Worm (Caenorhabditis elegans) whole organism, mixed stage, embryonic: Measurements from ENCODE around the gene ZK971.1.

Experiments
- M03D4.4 ChIP-seq: sonication (generic microtip); optimal IDR thresholded peaks from 2 replicates; lab custom pipeline; 2017; ENCODE audit warnings: mild to moderate bottlenecking, missing genetic modification characterization, missing compliant biosample characterization
- bed-3 ChIP-seq: fragments of 200-800 bp; sonication (Bioruptor generic); optimal IDR thresholded peaks from 3 replicates; lab custom pipeline; 2018; ENCODE audit warnings: mild to moderate bottlenecking, missing genetic modification characterization, moderate library complexity, missing compliant biosample characterization
- blmp-1 ChIP-seq: fragments of 150-350 bp; optimal IDR thresholded peaks from 2 replicates; lab custom pipeline; 2014; ENCODE audit warnings: missing biosample characterization, missing genetic modification characterization
- ceh-39 ChIP-seq: fragments of 150-350 bp; optimal IDR thresholded peaks from 2 replicates; lab custom pipeline; 2014; ENCODE audit warnings: missing biosample characterization, missing genetic modification characterization
- ceh-43 ChIP-seq: fragments of 200-800 bp; sonication (Bioruptor generic); optimal IDR thresholded peaks from 2 replicates; lab custom pipeline; 2018; ENCODE audit warnings: mild to moderate bottlenecking, missing genetic modification characterization, moderate library complexity, missing compliant biosample characterization
- ceh-83 ChIP-seq: fragments of 200-800 bp; sonication (Bioruptor generic); optimal IDR thresholded peaks from 2 replicates; lab custom pipeline; 2018; ENCODE audit warnings: mild to moderate bottlenecking, missing genetic modification characterization, missing compliant biosample characterization
- ces-1 ChIP-seq: fragments of 150-350 bp; optimal IDR thresholded peaks from 2 replicates; lab custom pipeline; 2014; ENCODE audit warnings: missing biosample characterization, missing genetic modification reagents, missing genetic modification characterization
- cnd-1 ChIP-seq: fragments of 200-800 bp; sonication (Bioruptor generic); optimal IDR thresholded peaks from 2 replicates; lab custom pipeline; 2018; ENCODE audit warnings: mild to moderate bottlenecking, missing genetic modification characterization, missing compliant biosample characterization
- drap-1 ChIP-seq: fragments of 200-800 bp; sonication (Bioruptor generic); optimal IDR thresholded peaks from 3 replicates; lab custom pipeline; 2018; ENCODE audit warnings: mild to moderate bottlenecking, missing genetic modification characterization, missing compliant biosample characterization
- elt-1 ChIP-seq: sonication (generic microtip); optimal IDR thresholded peaks from 2 replicates; lab custom pipeline; 2017; ENCODE audit warnings: missing genetic modification characterization, mild to moderate bottlenecking, missing compliant biosample characterization, antibody characterized with exemption, moderate library complexity, borderline replicate concordance; ENCODE audit not compliant: insufficient read depth
- elt-3 ChIP-seq: fragments of 150-350 bp; optimal IDR thresholded peaks from 2 replicates; lab custom pipeline; 2014; ENCODE audit warnings: missing biosample characterization, missing genetic modification characterization
- flh-1 ChIP-seq: fragments of 200-800 bp; sonication (Bioruptor generic); optimal IDR thresholded peaks from 2 replicates; lab custom pipeline; 2018; ENCODE audit warnings: mild to moderate bottlenecking, missing genetic modification characterization, moderate library complexity, missing compliant biosample characterization
- ham-2 ChIP-seq: fragments of 200-800 bp; sonication (Bioruptor generic); optimal IDR thresholded peaks from 2 replicates; lab custom pipeline; 2018; ENCODE audit warnings: mild to moderate bottlenecking, missing genetic modification characterization, missing compliant biosample characterization
- hlh-1 ChIP-seq: fragments of 150-350 bp; optimal IDR thresholded peaks from 2 replicates; lab custom pipeline; 2014; ENCODE audit warnings: missing biosample characterization, missing genetic modification reagents, missing genetic modification characterization
- lin-13 ChIP-seq: fragments of 150-350 bp; optimal IDR thresholded peaks from 2 replicates; lab custom pipeline; 2014; ENCODE audit warnings: missing biosample characterization, missing genetic modification characterization
- lin-32 ChIP-seq: fragments of 200-800 bp; sonication (Bioruptor generic); optimal IDR thresholded peaks from 2 replicates; lab custom pipeline; 2018; ENCODE audit warnings: mild to moderate bottlenecking, missing genetic modification characterization, missing compliant biosample characterization
- lsy-2 ChIP-seq: fragments of 150-350 bp; optimal IDR thresholded peaks from 2 replicates; lab custom pipeline; 2014; ENCODE audit warnings: missing biosample characterization, missing genetic modification characterization
- mab-5 ChIP-seq: fragments of 150-350 bp; optimal IDR thresholded peaks from 2 replicates; lab custom pipeline; 2014; ENCODE audit warnings: missing biosample characterization, missing genetic modification characterization
- mep-1 ChIP-seq: fragments of 150-350 bp; optimal IDR thresholded peaks from 2 replicates; lab custom pipeline; 2017; ENCODE audit warnings: missing biosample characterization, missing genetic modification reagents, missing genetic modification characterization, inconsistent platforms
- mls-2 ChIP-seq: sonication (generic microtip); optimal IDR thresholded peaks from 2 replicates; lab custom pipeline; 2016; ENCODE audit warnings: mild to moderate bottlenecking, missing genetic modification characterization, moderate library complexity, missing compliant biosample characterization
- nhr-12 ChIP-seq: fragments of 150-350 bp; optimal IDR thresholded peaks from 2 replicates; lab custom pipeline; 2014; ENCODE audit warnings: missing biosample characterization, missing genetic modification characterization
- nhr-2 ChIP-seq: fragments of 150-350 bp; optimal IDR thresholded peaks from 2 replicates; lab custom pipeline; 2014; ENCODE audit warnings: missing biosample characterization, missing genetic modification characterization
- nhr-237 ChIP-seq: fragments of 150-350 bp; optimal IDR thresholded peaks from 2 replicates; lab custom pipeline; 2014; ENCODE audit warnings: missing biosample characterization, missing genetic modification characterization
- nhr-28 ChIP-seq: fragments of 150-350 bp; optimal IDR thresholded peaks from 2 replicates; lab custom pipeline; 2014; ENCODE audit warnings: missing biosample characterization, missing genetic modification characterization
- nhr-76 ChIP-seq: sonication (generic microtip); optimal IDR thresholded peaks from 2 replicates; lab custom pipeline; 2017; ENCODE audit warnings: missing biosample characterization, missing genetic modification characterization
- pha-4 ChIP-seq: fragments of 150-350 bp; optimal IDR thresholded peaks from 2 replicates; lab custom pipeline; 2018; ENCODE audit warnings: missing biosample characterization, missing genetic modification reagents, missing genetic modification characterization
- sem-2 ChIP-seq: fragments of 200-800 bp; sonication (Bioruptor generic); optimal IDR thresholded peaks from 2 replicates; lab custom pipeline; 2018; ENCODE audit warnings: mild to moderate bottlenecking, missing genetic modification characterization, missing compliant biosample characterization
- snpc-4 ChIP-seq: fragments of 150-350 bp; optimal IDR thresholded peaks from 2 replicates; lab custom pipeline; 2014; ENCODE audit warnings: missing biosample characterization, missing genetic modification characterization
- sptf-1 ChIP-seq: sonication (generic microtip); optimal IDR thresholded peaks from 2 replicates; lab custom pipeline; 2017; ENCODE audit warnings: mild to moderate bottlenecking, missing genetic modification characterization, moderate library complexity, missing compliant biosample characterization
- tbx-8 ChIP-seq: fragments of 200-800 bp; sonication (Bioruptor generic); optimal IDR thresholded peaks from 2 replicates; lab custom pipeline; 2018; ENCODE audit warnings: mild to moderate bottlenecking, missing genetic modification characterization, moderate library complexity, missing compliant biosample characterization
- unc-120 ChIP-seq: sonication (generic microtip); optimal IDR thresholded peaks from 2 replicates; lab custom pipeline; 2017; ENCODE audit warnings: missing genetic modification characterization, missing compliant biosample characterization; ENCODE audit not compliant: poor library complexity, severe bottlenecking
- unc-39 ChIP-seq: fragments of 150-350 bp; optimal IDR thresholded peaks from 2 replicates; lab custom pipeline; 2014; ENCODE audit warnings: missing biosample characterization, missing genetic modification characterization
- unc-62 ChIP-seq: fragments of 150-350 bp; optimal IDR thresholded peaks from 2 replicates; lab custom pipeline; 2014; ENCODE audit warnings: missing biosample characterization, missing genetic modification reagents, missing genetic modification characterization
- zip-8 ChIP-seq: fragments of 150-350 bp; optimal IDR thresholded peaks from 2 replicates; lab custom pipeline; 2014; ENCODE audit warnings: missing biosample characterization, missing genetic modification characterization
- ztf-11 ChIP-seq: fragments of 150-350 bp; optimal IDR thresholded peaks from 2 replicates; lab custom pipeline; 2014; ENCODE audit warnings: missing biosample characterization, missing genetic modification characterization

ZK971.1 gene

DNA sequence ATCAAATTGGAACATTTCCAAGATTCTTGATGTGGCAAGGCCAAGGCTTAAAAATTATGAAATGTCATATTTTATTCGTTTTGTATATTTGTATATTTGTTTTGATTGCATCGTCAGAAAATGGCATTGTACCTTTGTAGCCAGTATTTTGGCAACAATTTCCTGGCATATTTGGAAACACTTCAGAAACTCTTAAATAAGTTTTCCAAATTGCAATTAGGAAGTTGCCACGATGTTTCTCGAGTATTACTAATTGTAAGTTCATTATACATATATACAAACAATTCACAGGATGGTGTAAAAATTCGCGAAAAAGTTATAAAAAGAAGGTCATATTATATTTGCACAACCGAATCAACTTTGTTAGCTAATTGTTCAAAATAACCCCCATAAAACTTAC, 35.8 kb upstream of the ZK971.1 start, which contains the start of gene idpp-8:
TSS of gene idpp-8 (plus strand) at position 301 of the 400 bp plus-strand sequence.
- no peak for TF ChIP-seq unc-120
- no peak for TF ChIP-seq zip-8 (tag; lab: Kevin White, UChicago)
- TF ChIP-seq nhr-2 (tag; lab: Kevin White, UChicago) = no peak
- no peak for TF ChIP-seq ces-1 (GFP tag; lab: Kevin White, UChicago)
- TF ChIP-seq ham-2 (GFP tag; lab: Kevin White, UChicago) = no peak
- TF ChIP-seq tbx-8 (GFP tag; lab: Kevin White, UChicago) = no peak
- TF ChIP-seq ceh-39 = no peak
- TF ChIP-seq lsy-2 = no peak
- TF ChIP-seq nhr-76 (tag; lab: Kevin White, UChicago) = no peak

DNA sequence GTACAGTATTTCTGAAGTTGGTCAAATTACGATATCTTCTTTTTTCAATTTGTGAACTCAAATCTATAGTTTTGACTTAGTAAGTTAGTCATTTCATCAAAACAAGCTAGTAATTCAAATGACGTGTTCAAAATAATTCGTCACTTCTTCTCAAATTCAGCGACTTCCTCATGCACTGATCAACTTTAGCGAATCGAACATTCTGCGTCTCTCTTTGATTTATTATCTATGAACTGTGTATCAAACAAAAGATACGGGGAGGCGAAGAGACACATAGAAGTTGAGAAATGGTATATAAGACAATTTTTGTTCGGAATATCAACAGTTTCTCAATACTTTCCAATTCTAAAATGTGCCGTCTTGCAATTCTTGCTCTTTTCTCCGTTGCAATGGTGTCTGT, 32.5 kb upstream of the ZK971.1 start, which contains the start of gene srlf-34:
TSS of gene srlf-34 (plus strand) at position 321 of the 400 bp plus-strand sequence.
- no peak for TF ChIP-seq unc-39 (tag; lab: Kevin White, UChicago)
- TF ChIP-seq blmp-1 = no peak
- no peak for TF ChIP-seq lin-32 (GFP tag; lab: Kevin White, UChicago)
- TF ChIP-seq nhr-237 (tag; lab: Kevin White, UChicago) = no peak
- no peak for TF ChIP-seq lin-13
- TF ChIP-seq elt-3 (tag; lab: Kevin White, UChicago) = no peak
- no peak for TF ChIP-seq ces-1 (GFP tag; lab: Kevin White, UChicago)
- no peak for TF ChIP-seq unc-62 (GFP tag; lab: Kevin White, UChicago)
- no peak for TF ChIP-seq nhr-2 (tag; lab: Kevin White, UChicago)
- no peak for TF ChIP-seq ceh-43 (GFP tag; lab: Kevin White, UChicago)
- no peak for TF ChIP-seq drap-1
- no peak for TF ChIP-seq ham-2 (GFP tag; lab: Kevin White, UChicago)
- TF ChIP-seq sem-2 = no peak
- no peak for TF ChIP-seq elt-1 (tag; lab: Kevin White, UChicago)
- TF ChIP-seq lsy-2 = no peak
- TF ChIP-seq, all 35 proteins: peak for 0

- TF ChIP-seq ham-2 (GFP tag; lab: Kevin White, UChicago) (no peak), bed-3 (no peak), drap-1 (no peak), lin-13 (no peak), nhr-237 (tag; lab: Kevin White, UChicago) (no peak), cnd-1 (tag; lab: Kevin White, UChicago) (no peak), nhr-2 (tag; lab: Kevin White, UChicago) (no peak), mab-5 (no peak), nhr-76 (tag; lab: Kevin White, UChicago) (no peak), lsy-2 (no peak), lin-32 (GFP tag; lab: Kevin White, UChicago) (no peak), tbx-8 (GFP tag; lab: Kevin White, UChicago) (no peak), elt-1 (tag; lab: Kevin White, UChicago) (no peak), hlh-1 (tag; lab: Kevin White, UChicago) (no peak)
- TF ChIP-seq, all 35 proteins: peak for 0
Observed at ce11 chrII:10309337-10309736, 29.9 kb upstream of the ZK971.1 start, which contains the start of gene ZK970.8. ZK970.8 (plus strand) TSS chrII:10309637.

DNA sequence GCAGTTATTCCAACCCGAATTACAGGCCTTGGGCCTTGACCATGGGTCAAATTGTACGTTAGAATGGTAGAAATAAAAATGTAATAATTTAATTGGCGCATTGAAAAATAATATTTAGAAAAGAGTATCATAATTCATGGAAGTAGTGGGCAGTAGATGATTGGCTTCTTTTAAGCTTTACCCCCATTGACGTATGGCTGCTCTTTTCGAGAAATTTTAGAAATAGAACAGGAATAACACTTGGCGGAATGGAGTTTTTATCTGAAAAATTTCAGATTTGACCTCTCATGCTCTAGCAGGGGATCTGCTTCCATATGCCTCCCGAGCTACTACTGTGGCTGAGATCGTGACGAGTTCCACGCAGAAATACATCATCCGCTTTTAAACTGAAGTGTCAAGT, 29.3 kb upstream of the ZK971.1 start, which contains the start of gene gcy-4:
TSS of gene gcy-4 (minus strand) at position 101 of the 400 bp plus-strand sequence.
- TF ChIP-seq tbx-8 (GFP tag; lab: Kevin White, UChicago) (no peak), cnd-1 (tag; lab: Kevin White, UChicago) (no peak), nhr-237 (tag; lab: Kevin White, UChicago) (no peak), mls-2 (tag; lab: Kevin White, UChicago) (no peak)

ce11 chrII:10303663-10304115, 24.2 kb upstream of the ZK971.1 start, which contains the start of gene vha-9:
vha-9 (minus strand) TSS chrII:10303713.
- TF ChIP-seq sem-2 = no peak
- TF ChIP-seq sptf-1 (tag; lab: Kevin White, UChicago) = peak; percentile 74
- TF ChIP-seq mab-5 = no peak
- no peak for TF ChIP-seq nhr-12 (tag; lab: Kevin White, UChicago)
- TF ChIP-seq ceh-43 (GFP tag; lab: Kevin White, UChicago) = no peak
- TF ChIP-seq unc-120 = no peak
- TF ChIP-seq tbx-8 (GFP tag; lab: Kevin White, UChicago) = no peak
- TF ChIP-seq nhr-237 (tag; lab: Kevin White, UChicago) = no peak
- TF ChIP-seq drap-1 = no peak
- no peak for TF ChIP-seq ztf-11 (tag; lab: Kevin White, UChicago)
- TF ChIP-seq lin-32 (GFP tag; lab: Kevin White, UChicago) = no peak
- no peak for TF ChIP-seq ceh-83 (GFP tag; lab: Kevin White, UChicago)
- peak; percentile 91 for TF ChIP-seq ces-1 (GFP tag; lab: Kevin White, UChicago)
- peak; percentile 57 for TF ChIP-seq lsy-2
- TF ChIP-seq unc-39 (tag; lab: Kevin White, UChicago) = no peak
- no peak for TF ChIP-seq elt-3 (tag; lab: Kevin White, UChicago)
- no peak for TF ChIP-seq lin-13
- TF ChIP-seq unc-62 (GFP tag; lab: Kevin White, UChicago) = no peak
- TF ChIP-seq mep-1 = peak; percentile 56
- no peak for TF ChIP-seq ham-2 (GFP tag; lab: Kevin White, UChicago)
- TF ChIP-seq hlh-1 (tag; lab: Kevin White, UChicago) = peak; percentile 28
- TF ChIP-seq zip-8 (tag; lab: Kevin White, UChicago) = no peak
- TF ChIP-seq nhr-28 (tag; lab: Kevin White, UChicago) = no peak
- no peak for TF ChIP-seq snpc-4 (tag; lab: Kevin White, UChicago)
- TF ChIP-seq nhr-76 (tag; lab: Kevin White, UChicago) = no peak
- no peak for TF ChIP-seq flh-1
- no peak for TF ChIP-seq ceh-39
- TF ChIP-seq elt-1 (tag; lab: Kevin White, UChicago) = no peak
- TF ChIP-seq mls-2 (tag; lab: Kevin White, UChicago) = no peak
- no peak for TF ChIP-seq cnd-1 (tag; lab: Kevin White, UChicago)
- TF ChIP-seq pha-4 (tag; lab: Kevin White, UChicago) = peak; percentile 7
- peak; percentile 11 for TF ChIP-seq bed-3
- peak; percentile 13 for TF ChIP-seq M03D4.4 (tag; lab: Kevin White, UChicago)
- TF ChIP-seq blmp-1 = no peak
- peak; percentile 3 for TF ChIP-seq nhr-2 (tag; lab: Kevin White, UChicago)
